Worm (Caenorhabditis elegans): ENCODE measurements around the gene xpf-1.

ce11 chrII:11713569-11713968 is 17.6 kb downstream of the xpf-1 start, which contains the start of gene F13D12.10:
- TF ChIP-seq che-1 (tag; optimal IDR thresholded peaks at IDR 0.05) (no peak), elt-2 (tag; optimal IDR thresholded peaks at IDR 0.05) (no peak)
